Worm (Caenorhabditis elegans): ENCODE results near the gene Y51H4A.25.
"Not testable (repeated sequence)": the region's sequence is repeated elsewhere in the genome, so short reads cannot be mapped to it uniquely, and the experiment has no call there.

Y51H4A.25 gene

ce11 chrIV:16735957-16736356 lies at the start of gene Y51H4A.25:
Gene Y51H4A.25, plus strand, starts transcription at chrIV:16736329.
- TF ChIP-seq him-1 (tag; optimal IDR thresholded peaks at IDR 0.05) (no peak), W03F9.2 (tag; optimal IDR thresholded peaks at IDR 0.05) (no peak), dao-5 (tag; optimal IDR thresholded peaks at IDR 0.05) (no peak)

ce11 chrIV:16694567-16694966 lies 41.6 kb upstream of the Y51H4A.25 start, which contains the start of gene Y51H4A.941:
Gene Y51H4A.941, minus strand, starts transcription at chrIV:16694667.
- TF ChIP-seq W03F9.2 (tag; optimal IDR thresholded peaks at IDR 0.05) (no peak), him-1 (tag; optimal IDR thresholded peaks at IDR 0.05) (no peak), dao-5 (tag; optimal IDR thresholded peaks at IDR 0.05) (no peak)

- no peak for TF ChIP-seq W03F9.2 (tag; optimal IDR thresholded peaks at IDR 0.05)
- no peak for TF ChIP-seq dao-5 (tag; optimal IDR thresholded peaks at IDR 0.05)
- TF ChIP-seq him-1 (tag; optimal IDR thresholded peaks at IDR 0.05): no peak
Measured at ce11 chrIV:16696422-16696821, 39.7 kb upstream of the Y51H4A.25 start.

ce11 chrIV:16706950-16707349 lies 29.2 kb upstream of the Y51H4A.25 start:
- TF ChIP-seq W03F9.2 (tag; optimal IDR thresholded peaks at IDR 0.05) (no peak), him-1 (tag; optimal IDR thresholded peaks at IDR 0.05) (no peak), dao-5 (tag; optimal IDR thresholded peaks at IDR 0.05) (no peak)

ce11 chrIV:16709713-16710112 lies 26.4 kb upstream of the Y51H4A.25 start:
- TF ChIP-seq him-1 (tag; optimal IDR thresholded peaks at IDR 0.05): no peak
- TF ChIP-seq dao-5 (tag; optimal IDR thresholded peaks at IDR 0.05): no peak
- TF ChIP-seq W03F9.2 (tag; optimal IDR thresholded peaks at IDR 0.05): no peak

ce11 chrIV:16710312-16710711 lies 25.8 kb upstream of the Y51H4A.25 start:
- TF ChIP-seq him-1 (tag; optimal IDR thresholded peaks at IDR 0.05) (no peak), W03F9.2 (tag; optimal IDR thresholded peaks at IDR 0.05) (no peak), dao-5 (tag; optimal IDR thresholded peaks at IDR 0.05) (no peak)

ce11 chrIV:16718651-16719050 lies 17.5 kb upstream of the Y51H4A.25 start:
- no peak for TF ChIP-seq dao-5 (tag; optimal IDR thresholded peaks at IDR 0.05)
- no peak for TF ChIP-seq W03F9.2 (tag; optimal IDR thresholded peaks at IDR 0.05)
- no peak for TF ChIP-seq him-1 (tag; optimal IDR thresholded peaks at IDR 0.05)

ce11 chrIV:16720412-16720811 lies 15.7 kb upstream of the Y51H4A.25 start, which contains the start of gene Y51H4A.22:
Gene Y51H4A.22, plus strand, starts transcription at chrIV:16720712.
- no peak for TF ChIP-seq dao-5 (tag; optimal IDR thresholded peaks at IDR 0.05)
- TF ChIP-seq W03F9.2 (tag; optimal IDR thresholded peaks at IDR 0.05): no peak
- TF ChIP-seq him-1 (tag; optimal IDR thresholded peaks at IDR 0.05): no peak

ce11 chrIV:16722000-16722607 lies 14.0 kb upstream of the Y51H4A.25 start:
- no peak for TF ChIP-seq dao-5 (tag; optimal IDR thresholded peaks at IDR 0.05)
- no peak for TF ChIP-seq W03F9.2 (tag; optimal IDR thresholded peaks at IDR 0.05)
- no peak for TF ChIP-seq him-1 (tag; optimal IDR thresholded peaks at IDR 0.05)

ce11 chrIV:16722616-16723015 lies 13.5 kb upstream of the Y51H4A.25 start, which contains the start of gene Y51H4A.23:
Gene Y51H4A.23, plus strand, starts transcription at chrIV:16722916.
- not testable (repeated sequence) for TF ChIP-seq him-1, dao-5, W03F9.2 (tag; optimal IDR thresholded peaks at IDR 0.05)

ce11 chrIV:16740769-16741168 lies 4.6 kb downstream of the Y51H4A.25 start, which contains the start of gene Y51H4A.24:
Gene Y51H4A.24, minus strand, starts transcription at chrIV:16740869.
- TF ChIP-seq him-1 (tag; optimal IDR thresholded peaks at IDR 0.05) (no peak), dao-5 (tag; optimal IDR thresholded peaks at IDR 0.05) (no peak), W03F9.2 (tag; optimal IDR thresholded peaks at IDR 0.05) (no peak)

ce11 chrIV:16743530-16743929 lies 7.4 kb downstream of the Y51H4A.25 start, which contains the start of gene Y43D4A.1:
Gene Y43D4A.1, plus strand, starts transcription at chrIV:16743830.
- TF ChIP-seq him-1 (tag; optimal IDR thresholded peaks at IDR 0.05) (no peak), dao-5 (tag; optimal IDR thresholded peaks at IDR 0.05) (no peak), W03F9.2 (tag; optimal IDR thresholded peaks at IDR 0.05) (no peak)

- TF ChIP-seq dao-5 (tag; optimal IDR thresholded peaks at IDR 0.05) (no peak), W03F9.2 (tag; optimal IDR thresholded peaks at IDR 0.05) (no peak), him-1 (tag; optimal IDR thresholded peaks at IDR 0.05) (no peak)
Measured at ce11 chrIV:16751087-16751486, 15.0 kb downstream of the Y51H4A.25 start.

- TF ChIP-seq W03F9.2, dao-5, him-1 (tag; optimal IDR thresholded peaks at IDR 0.05): not testable (repeated sequence)
Measured at ce11 chrIV:16755771-16756170, 19.6 kb downstream of the Y51H4A.25 start, which contains the start of gene Y43D4A.2. Gene Y43D4A.2, minus strand, starts transcription at chrIV:16755871.

All from whole organism, L4/young adult.